Fruit fly (Drosophila melanogaster) whole organism, embryonic: ENCODE results near the gene CG12299.

Experiments
- Ada2b ChIP-seq: fragments of 200-800 bp; sonication (Bioruptor generic); IDR thresholded peaks from 2 replicates; pipeline ENCODE4 v1.3.6; 2022; ENCODE audit warnings: missing biosample characterization, missing genetic modification characterization
- Antp ChIP-seq: fragments of 200-800 bp; sonication (Bioruptor generic); optimal IDR thresholded peaks from 3 replicates; lab custom pipeline; 2016; ENCODE audit warnings: missing biosample characterization, missing genetic modification characterization
- Atf6 ChIP-seq: fragments of 200-800 bp; sonication (Bioruptor generic); IDR thresholded peaks from 2 replicates; pipeline ENCODE4 v1.3.6; 2022; ENCODE audit warnings: missing biosample characterization, missing genetic modification characterization
- BtbVII ChIP-seq: fragments of 200-800 bp; sonication (Bioruptor generic); optimal IDR thresholded peaks from 3 replicates; lab custom pipeline; 2017; ENCODE audit warnings: missing biosample characterization, mild to moderate bottlenecking, missing genetic modification characterization
- CG10979 ChIP-seq: fragments of 200-800 bp; sonication (Bioruptor generic); optimal IDR thresholded peaks from 2 replicates; lab custom pipeline; 2018; ENCODE audit warnings: missing biosample characterization, mild to moderate bottlenecking, missing genetic modification characterization, moderate library complexity
- CG11456 ChIP-seq: fragments of 200-800 bp; sonication (Bioruptor generic); IDR thresholded peaks from 3 replicates; pipeline ENCODE4 v1.3.6; 2022; ENCODE audit warnings: missing biosample characterization, missing genetic modification characterization
- CG12236 ChIP-seq: fragments of 200-800 bp; sonication (Bioruptor generic); optimal IDR thresholded peaks from 2 replicates; lab custom pipeline; 2016; ENCODE audit warnings: missing biosample characterization, missing genetic modification characterization
- CG12299 ChIP-seq: fragments of 200-800 bp; sonication (Bioruptor generic); optimal IDR thresholded peaks from 2 replicates; lab custom pipeline; 2018; ENCODE audit warnings: missing biosample characterization, mild to moderate bottlenecking, missing genetic modification characterization
- CG13624 ChIP-seq: fragments of 200-800 bp; sonication (Bioruptor generic); optimal IDR thresholded peaks from 2 replicates; lab custom pipeline; 2016; ENCODE audit warnings: missing biosample characterization, missing genetic modification characterization
- CG14860 ChIP-seq: fragments of 200-800 bp; sonication (Bioruptor generic); IDR thresholded peaks from 3 replicates; pipeline ENCODE4 v1.3.6; 2022; ENCODE audit warnings: missing biosample characterization, missing genetic modification characterization; ENCODE audit not compliant: partially characterized antibody
- CG17612 ChIP-seq: fragments of 200-800 bp; sonication (Bioruptor generic); IDR thresholded peaks from 2 replicates; pipeline ENCODE4 v1.3.6; 2022; ENCODE audit warnings: missing biosample characterization, missing genetic modification characterization
- CG18764 ChIP-seq: fragments of 200-800 bp; sonication (Bioruptor generic); optimal IDR thresholded peaks from 3 replicates; lab custom pipeline; 2016; ENCODE audit warnings: missing biosample characterization, missing genetic modification characterization
- CG30020 ChIP-seq: fragments of 200-800 bp; optimal IDR thresholded peaks from 2 replicates; lab custom pipeline; 2019; ENCODE audit warnings: missing biosample characterization, mild to moderate bottlenecking, missing genetic modification characterization, moderate library complexity
- CG34376 ChIP-seq: fragments of 200-800 bp; sonication (Bioruptor generic); optimal IDR thresholded peaks from 2 replicates; lab custom pipeline; 2018; ENCODE audit warnings: missing biosample characterization, mild to moderate bottlenecking, missing genetic modification characterization
- CG3726 ChIP-seq: fragments of 200-800 bp; sonication (Bioruptor generic); IDR thresholded peaks from 3 replicates; pipeline ENCODE4, ENCODE4 v1.3.6; 2022; ENCODE audit warnings: missing biosample characterization, missing genetic modification characterization
- CG4360 ChIP-seq: fragments of 200-800 bp; sonication (Bioruptor generic); IDR thresholded peaks from 2 replicates; pipeline ENCODE4 v1.3.6; 2022; ENCODE audit warnings: missing biosample characterization, missing genetic modification characterization
- CG4404 ChIP-seq: fragments of 200-800 bp; sonication (Bioruptor generic); IDR thresholded peaks from 2 replicates; pipeline ENCODE4 v1.3.6; 2022; ENCODE audit warnings: missing biosample characterization, missing genetic modification characterization
- CG5953 ChIP-seq: fragments of 200-800 bp; sonication (Bioruptor generic); IDR thresholded peaks from 2 replicates; pipeline ENCODE4 v1.3.6; 2022; ENCODE audit warnings: missing biosample characterization, missing genetic modification characterization
- CG7786 ChIP-seq: fragments of 200-800 bp; sonication (Bioruptor generic); optimal IDR thresholded peaks from 2 replicates; lab custom pipeline; 2016; ENCODE audit warnings: missing biosample characterization, missing genetic modification characterization
- CG8089 ChIP-seq: fragments of 200-800 bp; sonication (Bioruptor generic); optimal IDR thresholded peaks from 3 replicates; lab custom pipeline; 2016; ENCODE audit warnings: missing biosample characterization, missing genetic modification characterization
- CG8388 ChIP-seq: fragments of 200-800 bp; sonication (Bioruptor generic); optimal IDR thresholded peaks from 2 replicates; lab custom pipeline; 2019; ENCODE audit warnings: missing biosample characterization, mild to moderate bottlenecking, missing genetic modification characterization, moderate library complexity
- Dip2 ChIP-seq: fragments of 200-800 bp; sonication (Bioruptor generic); IDR thresholded peaks from 2 replicates; pipeline ENCODE4 v1.3.6; 2022; ENCODE audit warnings: missing biosample characterization, missing genetic modification characterization
- E2f1 ChIP-seq: fragments of 200-800 bp; sonication (Bioruptor generic); IDR thresholded peaks from 2 replicates; pipeline ENCODE4 v1.3.6; 2022; ENCODE audit warnings: missing biosample characterization, missing genetic modification characterization
- Ets65A ChIP-seq: fragments of 200-800 bp; sonication (Bioruptor generic); peaks from one replicate; lab custom pipeline; 2016; ENCODE audit warnings: missing biosample characterization, missing genetic modification characterization
- HLH54F ChIP-seq: fragments of 200-800 bp; sonication (Bioruptor generic); optimal IDR thresholded peaks from 3 replicates; lab custom pipeline; 2016; ENCODE audit warnings: missing biosample characterization, missing genetic modification characterization
- MESR4 ChIP-seq: fragments of 200-800 bp; sonication (Bioruptor generic); optimal IDR thresholded peaks from 2 replicates; lab custom pipeline; 2018; ENCODE audit warnings: missing biosample characterization, mild to moderate bottlenecking, missing genetic modification characterization, moderate library complexity
- Mad ChIP-seq: fragments of 200-800 bp; sonication (Bioruptor generic); optimal IDR thresholded peaks from 2 replicates; lab custom pipeline; 2016; ENCODE audit warnings: missing biosample characterization, missing genetic modification characterization
- NfI ChIP-seq: fragments of 200-800 bp; sonication (Bioruptor generic); optimal IDR thresholded peaks from 3 replicates; lab custom pipeline; 2018; ENCODE audit warnings: missing biosample characterization, mild to moderate bottlenecking, missing genetic modification characterization, moderate library complexity
- Opbp ChIP-seq: fragments of 200-800 bp; sonication (Bioruptor generic); IDR thresholded peaks from 3 replicates; pipeline ENCODE4 v1.3.6; 2022; ENCODE audit warnings: missing biosample characterization, missing genetic modification characterization; ENCODE audit not compliant: partially characterized antibody
- Rfx ChIP-seq: fragments of 200-800 bp; sonication (Bioruptor generic); IDR thresholded peaks from 2 replicates; pipeline ENCODE4 v1.3.6; 2022; ENCODE audit warnings: missing biosample characterization, missing genetic modification characterization
- Sry-β ChIP-seq: fragments of 200-800 bp; sonication (Bioruptor generic); optimal IDR thresholded peaks from 2 replicates; lab custom pipeline; 2018; ENCODE audit warnings: missing biosample characterization, mild to moderate bottlenecking, missing genetic modification characterization, moderate library complexity
- ash1 ChIP-seq: fragments of 200-800 bp; sonication (Bioruptor generic); optimal IDR thresholded peaks from 2 replicates; lab custom pipeline; 2018; ENCODE audit warnings: missing biosample characterization, mild to moderate bottlenecking, missing genetic modification characterization
- az2 ChIP-seq: fragments of 200-800 bp; sonication (Bioruptor generic); optimal IDR thresholded peaks from 3 replicates; lab custom pipeline; 2016; ENCODE audit warnings: missing biosample characterization, missing genetic modification characterization
- bsh ChIP-seq, 2 experiments: fragments of 200-800 bp; sonication (Bioruptor generic); optimal IDR thresholded peaks; 2 replicates each; lab custom pipeline; 2017 to 2018; ENCODE audit warnings: mild to moderate bottlenecking in 2 of 2, missing biosample characterization in 2 of 2, missing genetic modification characterization in 2 of 2, moderate library complexity in 1 of 2
- cato ChIP-seq: fragments of 200-800 bp; sonication (Bioruptor generic); optimal IDR thresholded peaks from 2 replicates; lab custom pipeline; 2016; ENCODE audit warnings: missing biosample characterization, missing genetic modification characterization, borderline replicate concordance
- croc ChIP-seq: fragments of 200-800 bp; sonication (Bioruptor generic); conservative IDR thresholded peaks from 3 replicates; pipeline ENCODE4 v1.3.6; 2022; ENCODE audit warnings: missing biosample characterization, missing genetic modification characterization
- crol ChIP-seq: fragments of 200-800 bp; sonication (Bioruptor generic); IDR thresholded peaks from 2 replicates; pipeline ENCODE4 v1.3.6; 2022; ENCODE audit warnings: missing biosample characterization, missing genetic modification characterization
- da ChIP-seq: fragments of 200-800 bp; sonication (Bioruptor generic); optimal IDR thresholded peaks from 2 replicates; lab custom pipeline; 2016; ENCODE audit warnings: missing biosample characterization, missing genetic modification characterization
- ewg ChIP-seq: fragments of 200-800 bp; sonication (Bioruptor generic); optimal IDR thresholded peaks from 3 replicates; lab custom pipeline; 2017; ENCODE audit warnings: mild to moderate bottlenecking, missing biosample characterization, missing genetic modification reagents, missing genetic modification characterization
- gro ChIP-seq: fragments of 200-800 bp; sonication (Bioruptor generic); optimal IDR thresholded peaks from 2 replicates; lab custom pipeline; 2016; ENCODE audit warnings: missing biosample characterization, missing genetic modification characterization
- hth ChIP-seq: fragments of >200 bp; optimal IDR thresholded peaks from 2 replicates; lab custom pipeline; 2017; ENCODE audit warnings: inconsistent platforms
- jigr1 ChIP-seq: fragments of 200-800 bp; sonication (Bioruptor generic); IDR thresholded peaks from 3 replicates; pipeline ENCODE4 v1.3.6; 2022; ENCODE audit warnings: missing biosample characterization, missing genetic modification characterization
- kay ChIP-seq: fragments of 200-800 bp; sonication (Bioruptor generic); optimal IDR thresholded peaks from 2 replicates; lab custom pipeline; 2016; ENCODE audit warnings: missing biosample characterization, missing genetic modification characterization
- lab ChIP-seq: fragments of 200-800 bp; sonication (Bioruptor generic); optimal IDR thresholded peaks from 3 replicates; lab custom pipeline; 2017; ENCODE audit warnings: missing biosample characterization, missing genetic modification characterization, mild to moderate bottlenecking, moderate library complexity, missing genetic modification reagents
- lilli ChIP-seq: fragments of 200-800 bp; sonication (Bioruptor generic); optimal IDR thresholded peaks from 3 replicates; lab custom pipeline; 2016; ENCODE audit warnings: missing biosample characterization, missing genetic modification characterization
- mam ChIP-seq: fragments of 200-800 bp; sonication (Bioruptor generic); optimal IDR thresholded peaks from 3 replicates; lab custom pipeline; 2016; ENCODE audit warnings: missing biosample characterization, missing genetic modification characterization
- ro ChIP-seq: fragments of 200-800 bp; sonication (Bioruptor generic); IDR thresholded peaks from 2 replicates; pipeline ENCODE4 v1.3.6; 2022; ENCODE audit warnings: missing biosample characterization, missing genetic modification characterization
- sqz ChIP-seq: fragments of 200-800 bp; sonication (Bioruptor generic); optimal IDR thresholded peaks from 3 replicates; lab custom pipeline; 2018; ENCODE audit warnings: missing biosample characterization, mild to moderate bottlenecking, missing genetic modification characterization
- twi ChIP-seq: fragments of 200-800 bp; optimal IDR thresholded peaks from 2 replicates; lab custom pipeline; 2019; ENCODE audit warnings: missing biosample characterization, mild to moderate bottlenecking, missing genetic modification characterization, moderate library complexity
- zfh2 ChIP-seq: fragments of 200-800 bp; sonication (Bioruptor generic); optimal IDR thresholded peaks from 2 replicates; lab custom pipeline; 2016; ENCODE audit warnings: missing biosample characterization, missing genetic modification characterization

The CG12299 gene

dm6 chr2L:10736993-10737756 lies at the start of gene CG12299, which contains the start of gene Vha16-5 (continued):
- no peak for TF ChIP-seq BtbVII (GFP tag; lab: Kevin White, UChicago)
- TF ChIP-seq gro (GFP tag; lab: Kevin White, UChicago): peak; percentile 76
- TF ChIP-seq CG13624 (GFP tag; lab: Kevin White, UChicago): peak; percentile 77
- TF ChIP-seq ro: peak; percentile 76
- TF ChIP-seq HLH54F: peak; percentile 93
- peak; percentile 70; the same call in 2 of the 3 replicates for TF ChIP-seq croc (GFP tag; lab: Robert Waterston, UW)
- TF ChIP-seq CG5953: peak; percentile 86
- TF ChIP-seq twi (tag; lab: Kevin White, UChicago): peak; percentile 37
- peak; percentile 31 for TF ChIP-seq CG12299 (tag; lab: Kevin White, UChicago)
- TF ChIP-seq jigr1 (GFP tag; lab: Robert Waterston, UW): no peak
- TF ChIP-seq CG8089: peak; percentile 81
- peak; percentile 88 for TF ChIP-seq Atf6
- peak; percentile 75 for TF ChIP-seq CG14860
- peak; percentile 74 for TF ChIP-seq mam (GFP tag; lab: Kevin White, UChicago)
- peak; percentile 64 for TF ChIP-seq cato (GFP tag; lab: Kevin White, UChicago)
- peak; percentile 84 for TF ChIP-seq MESR4
- peak; percentile 83 for TF ChIP-seq CG10979 (tag; lab: Kevin White, UChicago)
- TF ChIP-seq CG3726 (GFP tag; lab: Robert Waterston, UW): peak; percentile 63; the same call in 2 of the 3 replicates
- TF ChIP-seq CG34376 (GFP tag; lab: Kevin White, UChicago): peak; percentile 44
- TF ChIP-seq CG11456: peak; percentile 95
- peak; percentile 99 for TF ChIP-seq Ets65A (GFP tag; lab: Kevin White, UChicago)
- TF ChIP-seq Opbp: peak; percentile 94
- TF ChIP-seq CG18764 (GFP tag; lab: Kevin White, UChicago): peak; percentile 99
- TF ChIP-seq bsh (GFP tag; optimal IDR thresholded peaks at IDR 0.05; lab: Kevin White, UChicago): peak in 1 of 2 experiments; percentile 80
- peak; percentile 61 for TF ChIP-seq da (GFP tag; lab: Kevin White, UChicago)
- peak; percentile 89 for TF ChIP-seq zfh2 (GFP tag; lab: Kevin White, UChicago)
- peak; percentile 88 for TF ChIP-seq CG4404
- peak; percentile 87 for TF ChIP-seq Mad (GFP tag; lab: Kevin White, UChicago)
- no peak for TF ChIP-seq Dip2 (GFP tag; lab: Robert Waterston, UW)
- peak; percentile 70 for TF ChIP-seq CG30020 (tag; lab: Kevin White, UChicago)
- peak; percentile 86 for TF ChIP-seq CG7786 (GFP tag; lab: Kevin White, UChicago)
- TF ChIP-seq ewg (GFP tag; lab: Kevin White, UChicago): peak; percentile 74
- peak; percentile 56 for TF ChIP-seq CG12236
- TF ChIP-seq CG8388 (GFP tag; lab: Kevin White, UChicago): peak; percentile 39
- peak; percentile 59 for TF ChIP-seq kay (GFP tag; lab: Kevin White, UChicago)
- TF ChIP-seq Rfx (GFP tag; lab: Robert Waterston, UW): peak; percentile 96
- peak; percentile 87 for TF ChIP-seq az2
- no peak for TF ChIP-seq lab
- TF ChIP-seq crol (GFP tag; lab: Robert Waterston, UW): 0 out of 2 replicates have a peak, but pooled peaks have one; percentile 12
- TF ChIP-seq ash1 (GFP tag; lab: Kevin White, UChicago): no peak
- TF ChIP-seq E2f1 (GFP tag; lab: Robert Waterston, UW): peak; percentile 87
- TF ChIP-seq Sry-β: no peak
- peak; percentile 81 for TF ChIP-seq NfI (GFP tag; lab: Kevin White, UChicago)
- peak; percentile 68; the same call in 1 of the 2 replicates for TF ChIP-seq CG17612 (GFP tag; lab: Robert Waterston, UW)
- peak; percentile 92 for TF ChIP-seq Antp (GFP tag; lab: Kevin White, UChicago)
- peak; percentile 59; the same call in 1 of the 2 replicates for TF ChIP-seq CG4360 (GFP tag; lab: Robert Waterston, UW)
- TF ChIP-seq lilli (GFP tag; lab: Kevin White, UChicago): peak; percentile 94
- TF ChIP-seq sqz (GFP tag; lab: Kevin White, UChicago): no peak
- peak; percentile 90 for TF ChIP-seq Ada2b (GFP tag; lab: Robert Waterston, UW)
- TF ChIP-seq hth (lab: Kevin White, UChicago): no peak
